Worm (Caenorhabditis elegans): ENCODE measurements around the gene dnj-2.

DNA sequence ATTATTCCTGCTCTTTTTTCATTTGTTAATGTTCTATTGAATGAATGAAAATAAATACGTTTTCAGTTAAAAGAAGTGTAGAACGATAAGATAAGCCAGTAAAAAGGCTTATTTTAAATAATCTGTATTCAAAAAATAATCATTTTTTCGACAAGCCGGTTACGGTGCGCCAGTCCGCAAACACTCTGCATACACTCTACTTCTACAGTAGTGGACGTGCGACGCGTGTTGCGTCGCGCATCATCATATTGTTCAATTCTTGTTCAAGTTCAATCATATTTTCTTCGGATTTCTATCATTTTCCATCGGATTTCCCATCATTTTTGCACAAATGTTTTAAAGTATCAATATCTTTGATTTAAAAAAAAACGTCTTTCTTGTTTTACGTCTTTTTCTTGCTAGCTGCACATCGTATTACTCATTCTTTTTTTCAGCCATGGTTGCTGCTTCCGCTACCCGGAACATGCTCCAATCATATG is 6.1 kb upstream of the dnj-2 start, which contains the start of gene B0035.18:
- TF ChIP-seq nhr-237 (tag; optimal IDR thresholded peaks at IDR 0.05) = no peak
- TF ChIP-seq pha-4 (tag; optimal IDR thresholded peaks at IDR 0.05) = no peak
- TF ChIP-seq snpc-4 (tag; optimal IDR thresholded peaks at IDR 0.05) = no peak
- TF ChIP-seq ceh-43 (GFP tag; optimal IDR thresholded peaks at IDR 0.05) = no peak
- TF ChIP-seq mab-5 (tag; optimal IDR thresholded peaks at IDR 0.05) = no peak
- no peak for TF ChIP-seq elt-3 (tag; optimal IDR thresholded peaks at IDR 0.05)
- no peak for TF ChIP-seq lsy-2 (tag; optimal IDR thresholded peaks at IDR 0.05)
- TF ChIP-seq hlh-1 (tag; optimal IDR thresholded peaks at IDR 0.05) = no peak
- TF ChIP-seq sem-2 (GFP tag; optimal IDR thresholded peaks at IDR 0.05) = no peak
- TF ChIP-seq nhr-12 (tag; optimal IDR thresholded peaks at IDR 0.05) = no peak
- TF ChIP-seq blmp-1 (tag; optimal IDR thresholded peaks at IDR 0.05) = no peak
